Fruit fly (Drosophila melanogaster) S2 (cell line): ENCODE data around the gene Art9.

Experiments used
- CG8478 ChIP-seq: fragments of >200 bp; optimal IDR thresholded peaks from 2 replicates; lab custom pipeline; 2018
- CTCF ChIP-seq, 2 experiments: fragments of >200 bp; optimal IDR thresholded peaks; 2 replicates each; lab custom pipeline; 2018

- TF ChIP-seq CG8478 (no peak), CTCF (optimal IDR thresholded peaks at IDR 0.05; lab: Kevin White, UChicago) (no peak)
Measured at dm6 chr3R:13934618-13935017, 8.6 kb downstream of the Art9 start.
